Fruit fly (Drosophila melanogaster) ovary, adult (tissue): Measurements from ENCODE around the gene CG14362.

Experiments
- CG17801 ChIP-seq: fragments of 200-800 bp; optimal IDR thresholded peaks from 2 replicates; lab custom pipeline; 2019; ENCODE audit warnings: missing biosample characterization, mild to moderate bottlenecking, missing genetic modification characterization, moderate library complexity; ENCODE audit not compliant: partially characterized antibody

Gene CG14362

DNA sequence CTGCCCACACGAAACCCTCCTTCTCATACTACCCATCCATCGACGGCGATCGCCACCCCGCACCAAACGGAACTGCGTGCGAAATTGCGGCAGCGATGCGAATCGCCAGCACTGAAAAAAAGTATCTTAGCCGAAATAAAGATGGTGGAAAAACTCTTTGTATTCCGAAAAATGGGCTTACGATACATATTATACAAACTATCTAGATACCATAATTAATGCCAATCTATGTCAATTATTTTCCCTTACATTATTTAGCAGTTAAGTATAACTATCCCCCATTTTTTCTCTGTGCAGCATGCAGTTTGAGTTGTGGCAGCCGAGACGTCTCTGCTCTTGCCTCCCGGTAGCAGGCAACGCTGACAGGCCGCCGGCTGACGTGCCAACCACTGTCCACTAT lies 6.6 kb upstream of the CG14362 start:
- TF ChIP-seq CG17801 (GFP tag; lab: Kevin White, UChicago) = no peak

DNA sequence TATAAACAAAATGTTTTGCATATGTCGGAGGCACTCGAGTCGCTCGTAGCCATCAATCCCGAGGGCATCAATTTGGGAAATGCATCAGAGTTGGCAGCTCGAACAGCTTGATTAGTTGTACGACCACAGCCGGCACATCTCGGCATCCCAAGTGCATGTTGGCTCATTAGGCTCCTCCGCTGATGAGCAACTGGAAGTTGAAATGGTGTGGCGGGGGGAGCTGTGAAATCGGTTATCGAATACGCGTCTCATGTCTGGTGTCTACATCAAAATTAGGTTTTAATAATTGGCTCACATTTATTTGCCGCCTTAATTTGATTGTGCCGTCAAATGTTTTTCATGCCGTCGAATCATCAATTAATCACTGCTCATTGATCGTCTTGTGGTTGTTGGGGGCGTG lies 4.0 kb upstream of the CG14362 start:
- TF ChIP-seq CG17801 (GFP tag; lab: Kevin White, UChicago) = no peak

DNA sequence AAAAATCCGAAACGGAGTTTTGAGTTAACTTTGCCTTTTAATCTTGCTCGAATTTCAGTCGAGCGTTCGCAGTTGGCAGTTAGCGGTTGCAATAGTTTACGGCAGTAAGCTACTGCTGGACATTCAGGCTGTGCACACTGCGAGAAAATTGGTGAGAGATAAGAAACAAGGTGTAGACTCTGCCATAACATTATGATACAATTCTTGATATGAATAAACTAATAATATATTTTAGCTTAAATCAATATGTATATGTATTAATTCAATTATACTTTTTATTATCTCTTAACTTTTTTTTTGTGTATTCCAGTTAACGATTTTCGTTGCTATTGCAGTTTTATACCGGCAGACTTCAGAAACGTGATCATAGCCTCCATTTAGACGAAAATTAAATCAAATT lies 2.1 kb upstream of the CG14362 start:
- TF ChIP-seq CG17801 (GFP tag; lab: Kevin White, UChicago) = no peak

DNA sequence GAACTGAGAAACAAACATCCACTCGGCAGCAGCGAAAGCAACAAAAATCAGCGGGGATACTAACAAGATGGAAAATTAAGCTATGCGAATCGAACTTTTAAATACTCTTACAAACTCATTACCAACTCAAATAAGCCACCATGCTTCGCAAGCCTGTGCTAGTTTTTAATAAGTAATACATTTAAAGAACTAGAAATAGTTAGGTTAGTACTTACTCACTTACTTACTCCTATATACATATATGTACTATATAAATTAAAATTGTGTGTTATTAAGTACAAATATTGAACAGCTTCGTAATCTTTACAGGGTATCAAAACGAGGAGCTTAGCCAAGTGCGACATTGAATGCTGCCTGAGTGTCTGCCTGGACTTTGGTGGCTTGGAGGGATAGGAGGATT lies 4.3 kb downstream of the CG14362 start:
- no peak for TF ChIP-seq CG17801 (GFP tag; lab: Kevin White, UChicago)

DNA sequence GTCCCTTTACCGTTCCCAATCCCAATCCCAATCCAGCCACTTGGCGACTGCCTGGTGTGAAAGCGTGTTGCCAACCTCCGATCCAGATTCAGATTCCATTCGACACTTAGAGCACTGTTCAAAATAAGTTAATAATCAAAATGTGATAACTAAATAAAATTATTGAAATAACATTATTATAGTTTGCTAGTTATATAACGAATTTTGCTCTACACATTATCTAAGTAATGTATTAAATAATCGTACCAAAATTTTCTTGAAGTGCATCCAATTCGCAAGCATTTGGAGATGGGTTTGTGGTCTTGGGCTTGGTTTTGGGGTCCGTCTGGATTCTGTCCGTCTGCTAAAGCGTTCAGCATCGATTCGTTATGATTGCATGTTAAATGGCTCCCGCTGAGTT lies 5.9 kb downstream of the CG14362 start:
- TF ChIP-seq CG17801 (GFP tag; lab: Kevin White, UChicago) = no peak

DNA sequence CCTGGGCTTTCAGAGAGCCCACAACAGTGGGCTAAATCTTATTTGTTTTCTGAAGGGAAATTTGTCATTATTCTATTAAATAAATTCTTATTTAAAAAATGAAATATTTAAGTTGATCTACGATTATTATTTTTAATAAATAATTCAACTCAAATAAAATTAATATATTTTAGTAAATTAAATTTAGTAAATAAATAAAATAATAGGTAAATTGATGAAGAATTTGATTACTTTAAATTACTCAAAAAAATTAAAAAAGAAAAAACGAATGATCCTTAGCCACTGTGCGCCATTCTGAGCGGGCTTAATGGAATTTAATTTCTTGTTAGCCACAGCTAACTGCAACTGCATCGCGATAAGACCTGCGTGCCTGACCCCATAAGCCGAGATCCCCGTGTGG lies 7.0 kb downstream of the CG14362 start:
- TF ChIP-seq CG17801 (GFP tag; lab: Kevin White, UChicago) = no peak

DNA sequence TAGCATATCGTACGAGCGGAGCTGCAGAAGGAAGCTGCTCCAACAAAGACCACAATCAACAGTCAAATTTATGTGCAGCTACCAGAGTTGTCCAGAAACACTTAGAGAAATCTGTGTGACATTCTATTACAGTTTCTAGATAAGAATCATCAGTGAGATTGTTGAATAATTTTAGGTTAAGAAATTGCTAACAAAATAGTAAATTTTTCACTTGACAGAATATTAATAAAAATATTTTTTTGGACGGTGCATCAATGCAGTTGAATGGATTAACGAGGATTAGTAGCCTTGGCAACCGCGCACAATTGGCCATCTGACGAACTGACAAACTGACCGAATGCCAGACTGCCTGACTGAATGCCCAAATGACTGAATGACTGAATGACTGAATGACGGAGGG lies 8.0 kb downstream of the CG14362 start:
- TF ChIP-seq CG17801 (GFP tag; lab: Kevin White, UChicago) = no peak

DNA sequence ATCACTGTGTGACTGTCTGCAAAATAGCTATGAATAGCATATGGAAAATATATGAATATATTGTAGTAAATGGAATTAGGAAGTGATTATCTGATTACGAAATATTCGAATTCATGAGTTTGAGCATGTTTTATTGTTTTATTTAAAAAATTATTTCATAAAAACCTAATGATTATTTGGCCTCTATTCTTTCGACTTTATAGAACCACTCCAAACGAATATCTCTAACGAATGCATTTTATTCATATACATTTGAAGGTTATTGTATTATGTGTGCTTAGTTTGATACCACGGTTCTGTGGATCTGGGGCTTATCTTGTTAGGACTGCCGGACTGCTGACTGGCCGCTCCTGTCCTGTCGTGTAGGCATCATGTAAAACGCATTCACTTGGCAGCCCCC lies 9.3 kb downstream of the CG14362 start:
- TF ChIP-seq CG17801 (GFP tag; lab: Kevin White, UChicago) = no peak

DNA sequence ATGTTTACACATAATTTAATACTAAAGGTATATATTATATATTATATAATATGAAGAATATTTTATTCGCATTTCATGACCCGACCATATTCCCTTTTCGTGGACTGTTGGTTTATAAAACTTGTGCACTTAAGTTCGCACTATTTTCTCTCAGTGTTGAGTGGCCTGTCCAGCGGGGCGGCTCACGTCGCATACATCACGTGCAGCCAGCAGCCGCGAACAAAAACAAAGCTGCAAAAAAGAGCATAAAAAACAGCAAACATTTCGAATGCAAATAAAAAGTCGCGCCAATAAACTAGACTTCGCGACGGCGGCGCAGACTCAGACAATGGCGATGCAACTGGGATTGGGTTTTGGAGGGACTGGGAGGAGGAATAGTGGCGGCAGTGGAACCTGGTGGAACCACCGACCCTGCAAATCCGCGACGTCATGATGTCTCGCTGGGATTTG lies 10.0 kb downstream of the CG14362 start:
- no peak for TF ChIP-seq CG17801 (GFP tag; lab: Kevin White, UChicago)

DNA sequence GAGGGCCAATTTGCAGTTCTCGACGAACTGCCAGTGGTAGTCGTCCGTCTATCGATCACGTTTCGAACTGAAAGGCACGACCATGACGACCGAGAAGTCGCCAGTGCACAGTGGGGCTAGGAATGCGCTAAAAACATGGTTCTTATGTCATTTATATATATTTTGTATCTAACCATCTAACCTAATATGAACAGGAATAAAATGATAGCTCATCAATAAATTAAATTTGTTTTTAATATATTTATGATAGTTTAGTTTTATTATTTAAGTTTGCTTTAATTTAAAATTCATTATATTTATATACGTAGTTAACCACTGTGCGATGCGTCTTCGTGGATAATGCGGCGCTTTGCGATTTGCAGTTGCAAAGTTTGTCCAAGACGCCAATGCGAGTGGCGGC lies 11.6 kb downstream of the CG14362 start:
- TF ChIP-seq CG17801 (GFP tag; lab: Kevin White, UChicago) = no peak

DNA sequence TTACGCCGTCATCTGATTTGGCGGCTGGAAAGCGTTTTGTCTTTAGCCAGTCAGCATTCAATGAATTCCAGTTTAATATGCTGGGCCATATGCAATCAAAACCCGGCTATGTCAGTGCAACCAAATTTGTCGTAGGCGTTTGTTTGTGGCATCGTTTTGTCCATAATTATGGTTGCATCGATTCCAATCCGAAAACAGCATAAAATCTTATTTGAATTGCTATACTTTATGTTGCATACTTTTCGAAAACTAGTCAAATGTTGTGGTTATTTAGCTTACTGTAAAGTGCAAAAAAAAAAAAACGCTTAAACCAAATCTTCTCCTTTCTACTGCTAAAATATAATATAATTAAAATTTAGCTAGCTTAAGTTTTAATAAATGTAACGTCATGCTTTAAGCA lies 12.7 kb downstream of the CG14362 start:
- no peak for TF ChIP-seq CG17801 (GFP tag; lab: Kevin White, UChicago)

DNA sequence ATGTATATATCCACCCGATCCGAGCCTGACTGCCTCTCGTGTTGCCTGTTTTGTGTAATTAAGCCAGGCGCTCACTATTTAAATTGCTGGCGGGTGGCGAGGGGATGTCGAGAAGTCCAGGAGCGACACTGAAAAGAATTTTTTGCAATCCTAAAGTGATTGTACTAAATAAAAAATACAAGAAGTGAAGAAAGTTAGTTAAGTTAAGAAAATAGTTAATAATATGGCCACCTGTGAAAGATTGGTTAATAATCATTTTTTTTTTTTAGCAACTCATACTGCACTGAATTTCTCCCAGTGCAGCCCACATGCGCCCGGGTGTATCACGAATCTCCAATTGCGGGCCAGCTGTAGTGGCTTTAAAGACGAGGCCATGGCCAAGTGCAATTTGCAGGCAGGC lies 14.3 kb downstream of the CG14362 start:
- no peak for TF ChIP-seq CG17801 (GFP tag; lab: Kevin White, UChicago)

DNA sequence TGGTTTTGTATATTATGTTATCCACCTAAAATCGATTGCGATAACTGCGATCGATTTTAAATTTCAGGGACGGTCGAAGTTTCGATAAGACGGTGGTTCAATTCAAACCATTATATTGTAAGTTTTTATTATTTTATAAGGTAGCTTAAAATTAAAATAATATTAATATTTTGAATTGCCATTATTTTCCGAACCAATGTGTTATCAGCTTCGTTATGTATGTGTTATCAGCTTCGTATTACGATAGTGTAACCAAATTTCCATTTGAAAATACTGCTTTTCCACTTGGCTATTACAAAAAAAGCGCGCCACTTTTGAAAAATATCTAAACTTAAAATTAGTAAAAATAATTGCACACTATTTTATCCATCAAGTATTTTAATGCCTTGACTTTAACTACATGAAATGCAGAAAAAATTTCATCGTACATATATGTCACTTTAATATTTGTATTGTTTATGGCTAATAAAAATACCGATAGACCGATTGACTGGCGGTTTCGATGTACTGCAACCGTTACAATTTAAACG lies 15.3 kb downstream of the CG14362 start, which contains the start of gene CG31495:
CG31495 (minus strand) TSS at position 52 of the 530 bp plus-strand sequence.
- TF ChIP-seq CG17801 (GFP tag; lab: Kevin White, UChicago) = no peak

DNA sequence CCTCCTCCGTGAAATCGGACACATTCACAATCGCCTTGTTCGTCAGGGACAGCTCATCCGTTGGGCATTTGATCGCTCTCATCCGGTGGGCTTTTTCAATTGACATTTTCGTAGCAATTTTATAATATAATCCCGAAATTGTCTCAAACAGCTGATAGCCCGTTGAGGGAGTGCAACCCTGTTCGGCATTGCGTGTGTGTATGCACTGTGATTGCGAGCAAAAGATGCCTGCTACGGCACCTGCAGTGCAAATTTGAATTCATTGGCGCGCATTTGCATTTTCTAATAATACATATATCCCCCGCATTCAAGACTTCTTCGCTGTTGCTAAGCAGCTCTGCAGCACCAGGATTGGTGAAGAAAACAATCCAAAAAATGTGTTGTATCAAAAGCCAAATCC lies 17.4 kb downstream of the CG14362 start, which contains the start of gene Nsf2:
Nsf2 (minus strand) TSS at position 185 of the 400 bp plus-strand sequence.
- TF ChIP-seq CG17801 (GFP tag; lab: Kevin White, UChicago) = no peak

DNA sequence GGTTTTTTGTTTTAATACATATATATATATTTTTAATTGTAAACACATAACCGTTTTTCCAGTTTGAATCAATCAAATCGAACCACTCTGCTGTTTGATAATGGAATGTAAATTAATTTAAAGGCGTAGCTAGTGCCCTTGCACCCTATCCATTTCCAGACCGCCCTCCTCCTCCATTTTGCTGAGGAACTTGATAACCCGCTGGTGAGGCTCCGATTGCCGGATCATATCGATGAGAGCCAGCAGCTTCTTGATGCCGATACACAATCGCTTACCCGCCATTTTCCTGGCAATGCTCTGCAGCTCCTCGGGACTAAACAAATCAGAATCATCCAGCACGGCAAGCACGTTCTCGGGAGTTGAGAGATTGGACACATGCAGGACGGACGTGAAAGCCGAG lies 20.7 kb downstream of the CG14362 start:
- TF ChIP-seq CG17801 (GFP tag; lab: Kevin White, UChicago) = no peak

DNA sequence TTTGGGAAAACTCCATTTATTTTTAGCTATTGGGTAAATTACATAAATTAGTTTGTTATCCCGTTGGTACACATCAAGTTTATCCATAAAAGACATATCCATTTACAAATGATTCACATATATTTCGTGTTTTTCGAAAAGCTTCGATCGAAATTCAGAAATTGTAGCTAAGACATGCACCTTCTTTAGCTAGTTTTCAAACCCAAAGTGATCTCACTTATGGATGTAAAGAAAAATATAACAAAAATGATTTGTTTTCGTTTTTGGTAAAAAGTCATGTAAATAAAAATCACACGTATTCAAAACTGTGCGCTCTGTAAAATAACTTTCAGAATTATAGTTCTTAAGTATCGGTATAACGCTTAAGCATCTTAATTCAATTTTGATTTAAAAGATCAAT lies 21.7 kb downstream of the CG14362 start:
- no peak for TF ChIP-seq CG17801 (GFP tag; lab: Kevin White, UChicago)

DNA sequence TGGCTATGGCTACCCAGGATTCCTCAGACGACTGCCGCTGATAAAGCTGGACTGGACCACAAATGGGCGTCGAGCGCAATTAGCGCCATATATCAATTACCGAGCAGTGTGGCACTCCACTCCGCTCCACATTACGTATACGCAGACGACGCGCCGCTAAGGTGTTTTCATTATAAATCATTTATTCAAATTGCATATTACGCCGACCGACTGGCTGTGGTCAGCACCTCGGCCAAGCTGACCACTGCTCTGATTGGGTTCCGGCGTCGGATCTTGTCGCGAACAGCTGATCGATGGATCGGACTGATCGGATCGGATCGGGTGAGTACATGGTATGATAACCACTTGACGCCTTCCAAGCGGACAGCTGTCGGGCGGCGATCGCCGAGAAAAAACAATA lies 22.3 kb downstream of the CG14362 start:
- no peak for TF ChIP-seq CG17801 (GFP tag; lab: Kevin White, UChicago)
